Fruit fly (Drosophila melanogaster): ENCODE measurements around the gene CG4572.

CG4572 gene

dm6 chr3R:19902328-19902727 lies 38.1 kb upstream of the CG4572 start (continued):
- TF ChIP-seq dysf (GFP tag; IDR thresholded peaks at IDR 0.05) (peak; percentile 38; the same call in 2 of the 3 replicates), Antp (GFP tag; optimal IDR thresholded peaks at IDR 0.05) (peak; percentile 11), CG3726 (GFP tag; IDR thresholded peaks at IDR 0.05) (no peak), ftz-f1 (GFP tag; optimal IDR thresholded peaks at IDR 0.05) (peak; percentile 91), tgo (GFP tag; IDR thresholded peaks at IDR 0.05) (peak; percentile 19; the same call in 1 of the 3 replicates), BtbVII (GFP tag; optimal IDR thresholded peaks at IDR 0.05) (peak; percentile 19), slbo (GFP tag; IDR thresholded peaks at IDR 0.05) (peak; percentile 41), CG15479 (GFP tag; optimal IDR thresholded peaks at IDR 0.05) (no peak), CG6765 (GFP tag; optimal IDR thresholded peaks at IDR 0.05) (no peak), lilli (GFP tag; optimal IDR thresholded peaks at IDR 0.05) (peak; percentile 7), CG18262 (tag; optimal IDR thresholded peaks at IDR 0.05) (no peak), CG9727 (GFP tag; optimal IDR thresholded peaks at IDR 0.05) (no peak), jing (GFP tag; optimal IDR thresholded peaks at IDR 0.05) (no peak), CrebB (tag; optimal IDR thresholded peaks at IDR 0.05) (peak; percentile 18), CG10543 (GFP tag; optimal IDR thresholded peaks at IDR 0.05) (peak; percentile 13), sr (GFP tag; IDR thresholded peaks at IDR 0.05) (0 out of 3 replicates have a peak, but pooled peaks have one; percentile 22), Blimp-1 (GFP tag; optimal IDR thresholded peaks at IDR 0.05) (no peak), Atf6 (GFP tag; IDR thresholded peaks at IDR 0.05) (peak; percentile 19; the same call in 1 of the 2 replicates), Spps (tag; optimal IDR thresholded peaks at IDR 0.05) (no peak), CG6175 (GFP tag; IDR thresholded peaks at IDR 0.05) (0 out of 3 replicates have a peak, but pooled peaks have one; percentile 24), vnd (GFP tag; IDR thresholded peaks at IDR 0.05; ENCODE audit: partially characterized antibody) (no peak), zfh1 (GFP tag; IDR thresholded peaks at IDR 0.05) (no peak), chinmo (GFP tag; IDR thresholded peaks at IDR 0.05; ENCODE audit: partially characterized antibody) (peak; percentile 83; the same call in 3 of the 4 replicates), az2 (GFP tag; optimal IDR thresholded peaks at IDR 0.05) (no peak), hth (optimal IDR thresholded peaks at IDR 0.05) (no peak), dan (GFP tag; IDR thresholded peaks at IDR 0.05) (no peak), CG10565 (GFP tag; optimal IDR thresholded peaks at IDR 0.05) (no peak), CG14014 (GFP tag; IDR thresholded peaks at IDR 0.05) (peak; percentile 65; the same call in 1 of the 2 replicates), CG13424 (tag; optimal IDR thresholded peaks at IDR 0.05) (peak; percentile 4), CG3847 (GFP tag; IDR thresholded peaks at IDR 0.05) (no peak), row (GFP tag; IDR thresholded peaks at IDR 0.05) (peak; percentile 58; the same call in 2 of the 3 replicates), CG11560 (tag; IDR thresholded peaks at IDR 0.05) (0 out of 3 replicates have a peak, but pooled peaks have one; percentile 12), caup (GFP tag; optimal IDR thresholded peaks at IDR 0.05; ENCODE audit: severe bottlenecking) (peak; percentile 9), CG4328 (GFP tag; optimal IDR thresholded peaks at IDR 0.05) (no peak), MTF-1 (GFP tag; optimal IDR thresholded peaks at IDR 0.05; ENCODE audit: borderline replicate concordance) (peak; percentile 16), Doc3 (GFP tag; IDR thresholded peaks at IDR 0.05; ENCODE audit: partially characterized antibody) (no peak), CG2116 (GFP tag; optimal IDR thresholded peaks at IDR 0.05) (no peak), lmd (GFP tag; IDR thresholded peaks at IDR 0.05) (no peak; the same call in 1 of the 2 replicates), CG2875 (GFP tag; optimal IDR thresholded peaks at IDR 0.05) (no peak), amos (GFP tag; IDR thresholded peaks at IDR 0.05; ENCODE audit: partially characterized antibody) (no peak), CG7271 (tag; optimal IDR thresholded peaks at IDR 0.05) (no peak), CG31224 (GFP tag; IDR thresholded peaks at IDR 0.05) (no peak), pan (optimal IDR thresholded peaks at IDR 0.05) (no peak), pan (GFP tag; optimal IDR thresholded peaks at IDR 0.05 in 1 of 2, IDR thresholded peaks at IDR 0.05 in 1 of 2) (peak in 1 of 2 experiments; percentile 44), Rfx (GFP tag; IDR thresholded peaks at IDR 0.05) (peak; percentile 75), rib (GFP tag; IDR thresholded peaks at IDR 0.05) (no peak), kay (GFP tag; optimal IDR thresholded peaks at IDR 0.05) (no peak), CG12942 (GFP tag; optimal IDR thresholded peaks at IDR 0.05) (no peak), CG32767 (GFP tag; IDR thresholded peaks at IDR 0.05) (no peak), Hr51 (GFP tag; optimal IDR thresholded peaks at IDR 0.05) (no peak), CG10431 (GFP tag; optimal IDR thresholded peaks at IDR 0.05) (no peak)
